Worm (Caenorhabditis elegans): ENCODE results near the gene ctsa-1.1.

ce11 chrII:4698266-4698771 is 39.1 kb upstream of the ctsa-1.1 start, which contains the start of the genes rpn-5 and scc-1:
- TF ChIP-seq nhr-76 (tag; optimal IDR thresholded peaks at IDR 0.05) (no peak), lin-13 (tag; optimal IDR thresholded peaks at IDR 0.05) (peak; percentile 42), pha-4 (tag; optimal IDR thresholded peaks at IDR 0.05) (peak; percentile 85), lsy-2 (tag; optimal IDR thresholded peaks at IDR 0.05) (peak; percentile 99), elt-1 (tag; optimal IDR thresholded peaks at IDR 0.05; ENCODE audit: borderline replicate concordance, insufficient read depth) (no peak), ces-1 (GFP tag; optimal IDR thresholded peaks at IDR 0.05) (peak; percentile 80), ceh-39 (tag; optimal IDR thresholded peaks at IDR 0.05) (peak; percentile 55), ceh-83 (GFP tag; optimal IDR thresholded peaks at IDR 0.05) (no peak)

Measured in whole organism, mixed stage, embryonic.